Fruit fly (Drosophila melanogaster) whole organism, adult: ENCODE data around the gene CG14082.

ENCODE experiments used
- CG14711 ChIP-seq: fragments of 200-800 bp; sonication (Bioruptor generic); optimal IDR thresholded peaks from 2 replicates; lab custom pipeline; 2018; ENCODE audit warnings: missing biosample characterization, mild to moderate bottlenecking, missing genetic modification characterization, moderate library complexity
- CG1620 ChIP-seq: fragments of 200-800 bp; sonication (Bioruptor generic); optimal IDR thresholded peaks from 2 replicates; lab custom pipeline; 2016; ENCODE audit warnings: missing biosample characterization, missing genetic modification characterization
- CG33017 ChIP-seq: fragments of 200-800 bp; sonication (Bioruptor generic); optimal IDR thresholded peaks from 2 replicates; lab custom pipeline; 2018; ENCODE audit warnings: missing biosample characterization, mild to moderate bottlenecking, missing genetic modification characterization, moderate library complexity
- Mnt ChIP-seq: fragments of 200-800 bp; sonication (Bioruptor generic); optimal IDR thresholded peaks from 2 replicates; lab custom pipeline; 2016; ENCODE audit warnings: missing biosample characterization, mild to moderate bottlenecking, missing genetic modification characterization
- bab1 ChIP-seq: fragments of 200-800 bp; sonication (Bioruptor generic); optimal IDR thresholded peaks from 3 replicates; lab custom pipeline; 2019; ENCODE audit warnings: missing biosample characterization, mild to moderate bottlenecking, missing genetic modification characterization, moderate library complexity
- kay ChIP-seq: fragments of 200-800 bp; sonication (Bioruptor generic); peaks from one replicate; lab custom pipeline; 2016; ENCODE audit warnings: missing biosample characterization, missing genetic modification characterization, borderline replicate concordance
- ovo ChIP-seq: fragments of 200-800 bp; sonication (Bioruptor generic); optimal IDR thresholded peaks from 2 replicates; lab custom pipeline; 2016; ENCODE audit warnings: missing biosample characterization, missing genetic modification characterization
- toe ChIP-seq: fragments of 200-800 bp; sonication (Bioruptor generic); optimal IDR thresholded peaks from 2 replicates; lab custom pipeline; 2016; ENCODE audit warnings: missing biosample characterization, missing genetic modification characterization

- TF ChIP-seq kay, result no peak
- no peak for TF ChIP-seq ovo (GFP tag; lab: Kevin White, UChicago)
- TF ChIP-seq Mnt (GFP tag; lab: Kevin White, UChicago), result no peak
- TF ChIP-seq CG14711 (tag; lab: Kevin White, UChicago), result no peak
- no peak for TF ChIP-seq toe (GFP tag; lab: Kevin White, UChicago)
- TF ChIP-seq CG1620, result no peak
- no peak for TF ChIP-seq CG33017 (tag; lab: Kevin White, UChicago)
- no peak for TF ChIP-seq bab1 (GFP tag; lab: Kevin White, UChicago)
Measured at dm6 chr3L:19176626-19177025, 37.9 kb upstream of the CG14082 start.
